Worm (Caenorhabditis elegans) whole organism, early embryonic: ENCODE data around the gene srw-134.

Experiments
- F13C5.2 ChIP-seq: sonication (generic microtip); optimal IDR thresholded peaks from 2 replicates; lab custom pipeline; 2017; ENCODE audit warnings: mild to moderate bottlenecking, missing genetic modification characterization, inconsistent platforms, missing compliant biosample characterization
- ama-1 ChIP-seq: fragments of 150-350 bp; optimal IDR thresholded peaks from 2 replicates; lab custom pipeline; 2014
- ets-7 ChIP-seq: sonication (generic microtip); optimal IDR thresholded peaks from 2 replicates; lab custom pipeline; 2016; ENCODE audit warnings: missing genotype, missing genetic modification characterization, missing compliant biosample characterization
- flt-1 ChIP-seq: fragments of 200-800 bp; sonication (Bioruptor generic); IDR thresholded peaks from 2 replicates; pipeline ENCODE4 v1.3.6; 2022; ENCODE audit warnings: missing genetic modification characterization, missing compliant biosample characterization
- pes-1 ChIP-seq: fragments of 200-800 bp; sonication (Bioruptor generic); IDR thresholded peaks from 2 replicates; pipeline ENCODE4 v1.3.6; 2022; ENCODE audit warnings: missing genetic modification reagents, missing genetic modification characterization, missing compliant biosample characterization
- scrt-1 ChIP-seq: fragments of 200-800 bp; sonication (Bioruptor generic); IDR thresholded peaks from 2 replicates; pipeline ENCODE4 v1.3.6; 2022; ENCODE audit warnings: missing genetic modification characterization, missing compliant biosample characterization
- sea-1 ChIP-seq: fragments of 200-800 bp; sonication (Bioruptor generic); conservative IDR thresholded peaks from 2 replicates; pipeline ENCODE4 v1.3.6; 2022; ENCODE audit warnings: missing genetic modification characterization, missing compliant biosample characterization
- tbx-37 ChIP-seq: fragments of 200-800 bp; sonication (Bioruptor generic); conservative IDR thresholded peaks from 2 replicates; pipeline ENCODE4 v1.3.6; 2022; ENCODE audit warnings: missing genetic modification reagents, missing genetic modification characterization, missing compliant biosample characterization
- tra-4 ChIP-seq: sonication (generic microtip); optimal IDR thresholded peaks from 2 replicates; lab custom pipeline; 2017; ENCODE audit warnings: missing genetic modification characterization, missing compliant biosample characterization

ce11 chrV:4104298-4104697, 8.1 kb downstream of the srw-134 start, which contains the start of gene srj-39:
- TF ChIP-seq scrt-1 (no peak), ama-1 (lab: Kevin White, UChicago) (no peak), flt-1 (no peak), sea-1 (no peak), ets-7 (tag; lab: Kevin White, UChicago) (no peak), tra-4 (tag; lab: Kevin White, UChicago) (no peak), tbx-37 (no peak), pes-1 (no peak), F13C5.2 (tag; lab: Kevin White, UChicago) (no peak)
